Fruit fly (Drosophila melanogaster) whole organism, embryonic: ENCODE measurements around the gene Adgf-D.
A peak's percentile ranks its signal among the peaks of the same experiment; 100 is the strongest.

Source experiments
- Bteb2 ChIP-seq: fragments of 200-800 bp; sonication (Bioruptor generic); optimal IDR thresholded peaks from 2 replicates; lab custom pipeline; 2016; ENCODE audit warnings: missing biosample characterization, missing genetic modification characterization
- CG10209 ChIP-seq: fragments of 200-800 bp; sonication (Bioruptor generic); optimal IDR thresholded peaks from 3 replicates; lab custom pipeline; 2017; ENCODE audit warnings: missing biosample characterization, mild to moderate bottlenecking, missing genetic modification characterization, missing genetic modification reagents
- CG10565 ChIP-seq: fragments of 200-800 bp; sonication (Bioruptor generic); optimal IDR thresholded peaks from 3 replicates; lab custom pipeline; 2016; ENCODE audit warnings: missing biosample characterization, mild to moderate bottlenecking, missing genetic modification characterization
- CG11723 ChIP-seq: fragments of 200-800 bp; sonication (Bioruptor generic); optimal IDR thresholded peaks from 2 replicates; lab custom pipeline; 2017; ENCODE audit warnings: missing biosample characterization, mild to moderate bottlenecking, missing genetic modification characterization
- CG12299 ChIP-seq: fragments of 200-800 bp; sonication (Bioruptor generic); optimal IDR thresholded peaks from 2 replicates; lab custom pipeline; 2018; ENCODE audit warnings: missing biosample characterization, mild to moderate bottlenecking, missing genetic modification characterization
- CG16779 ChIP-seq: fragments of 200-800 bp; sonication (Bioruptor generic); IDR thresholded peaks from 2 replicates; pipeline ENCODE4 v1.3.6; 2022; ENCODE audit warnings: missing biosample characterization, missing genetic modification characterization
- CG17359 ChIP-seq: fragments of 200-800 bp; sonication (Bioruptor generic); optimal IDR thresholded peaks from 3 replicates; lab custom pipeline; 2018; ENCODE audit warnings: missing biosample characterization, mild to moderate bottlenecking, missing genetic modification characterization, moderate library complexity
- CG2116 ChIP-seq: fragments of 200-800 bp; sonication (Bioruptor generic); optimal IDR thresholded peaks from 3 replicates; lab custom pipeline; 2018; ENCODE audit warnings: missing biosample characterization, mild to moderate bottlenecking, missing genetic modification characterization
- CG2202 ChIP-seq: fragments of 200-800 bp; sonication (Bioruptor generic); optimal IDR thresholded peaks from 2 replicates; lab custom pipeline; 2018; ENCODE audit warnings: missing biosample characterization, mild to moderate bottlenecking, missing genetic modification characterization
- CG30020 ChIP-seq: fragments of 200-800 bp; optimal IDR thresholded peaks from 2 replicates; lab custom pipeline; 2019; ENCODE audit warnings: missing biosample characterization, mild to moderate bottlenecking, missing genetic modification characterization, moderate library complexity
- CG32767 ChIP-seq: fragments of 200-800 bp; sonication (Bioruptor generic); IDR thresholded peaks from 2 replicates; pipeline ENCODE4 v1.3.6; 2022; ENCODE audit warnings: missing biosample characterization, missing genetic modification characterization
- CG4820 ChIP-seq: fragments of 200-800 bp; sonication (Bioruptor generic); optimal IDR thresholded peaks from 3 replicates; lab custom pipeline; 2016; ENCODE audit warnings: missing biosample characterization, missing genetic modification characterization
- CG4854 ChIP-seq: fragments of 200-800 bp; sonication (Bioruptor generic); optimal IDR thresholded peaks from 2 replicates; lab custom pipeline; 2016; ENCODE audit warnings: missing biosample characterization, missing genetic modification characterization, inconsistent platforms
- CG6689 ChIP-seq: fragments of 200-800 bp; sonication (Bioruptor generic); IDR thresholded peaks from 2 replicates; pipeline ENCODE4 v1.3.6; 2022; ENCODE audit warnings: missing biosample characterization, missing genetic modification characterization
- CG8281 ChIP-seq: fragments of 200-800 bp; sonication (Bioruptor generic); optimal IDR thresholded peaks from 2 replicates; lab custom pipeline; 2018; ENCODE audit warnings: missing biosample characterization, mild to moderate bottlenecking, missing genetic modification characterization, moderate library complexity
- Camta ChIP-seq: fragments of 200-800 bp; sonication (Bioruptor generic); optimal IDR thresholded peaks from 2 replicates; lab custom pipeline; 2016; ENCODE audit warnings: missing biosample characterization, missing genetic modification characterization
- CkIIα-i1 ChIP-seq: fragments of 200-800 bp; sonication (Bioruptor generic); IDR thresholded peaks from 2 replicates; pipeline ENCODE4 v1.3.6; 2022; ENCODE audit warnings: missing biosample characterization, missing genetic modification characterization
- CoRest ChIP-seq: fragments of 200-800 bp; sonication (Bioruptor generic); optimal IDR thresholded peaks from 3 replicates; lab custom pipeline; 2018; ENCODE audit warnings: missing biosample characterization, mild to moderate bottlenecking, missing genetic modification characterization, moderate library complexity
- D19A ChIP-seq: fragments of 200-800 bp; optimal IDR thresholded peaks from 3 replicates; lab custom pipeline; 2019; ENCODE audit warnings: missing biosample characterization, mild to moderate bottlenecking, missing genetic modification characterization, moderate library complexity
- D19B ChIP-seq: fragments of 200-800 bp; sonication (Bioruptor generic); optimal IDR thresholded peaks from 2 replicates; lab custom pipeline; 2017; ENCODE audit warnings: missing biosample characterization, mild to moderate bottlenecking, missing genetic modification characterization
- Dek ChIP-seq: fragments of 200-800 bp; sonication (Bioruptor generic); optimal IDR thresholded peaks from 3 replicates; lab custom pipeline; 2019; ENCODE audit warnings: missing biosample characterization, mild to moderate bottlenecking, missing genetic modification characterization, moderate library complexity
- Doc2 ChIP-seq: fragments of 200-800 bp; sonication (Bioruptor generic); IDR thresholded peaks from 2 replicates; pipeline ENCODE4 v1.3.6; 2022; ENCODE audit warnings: missing biosample characterization, missing genetic modification characterization
- Fer2 ChIP-seq: fragments of 200-800 bp; sonication (Bioruptor generic); optimal IDR thresholded peaks from 2 replicates; lab custom pipeline; 2018; ENCODE audit warnings: missing biosample characterization, mild to moderate bottlenecking, missing genetic modification characterization, moderate library complexity
- GATAe ChIP-seq: fragments of 200-800 bp; sonication (Bioruptor generic); conservative IDR thresholded peaks from 2 replicates; pipeline ENCODE4 v1.3.6; 2022; ENCODE audit warnings: missing biosample characterization, missing genetic modification characterization
- HLH54F ChIP-seq: fragments of 200-800 bp; sonication (Bioruptor generic); optimal IDR thresholded peaks from 3 replicates; lab custom pipeline; 2016; ENCODE audit warnings: missing biosample characterization, missing genetic modification characterization
- Hand ChIP-seq: fragments of 200-800 bp; sonication (Bioruptor generic); optimal IDR thresholded peaks from 2 replicates; lab custom pipeline; 2017; ENCODE audit warnings: mild to moderate bottlenecking, missing biosample characterization, missing genetic modification reagents, missing genetic modification characterization
- Lpt ChIP-seq: fragments of >200 bp; optimal IDR thresholded peaks from 2 replicates; lab custom pipeline; 2018; ENCODE audit warnings: missing biosample characterization, missing genetic modification characterization
- Nf-YA ChIP-seq: fragments of 200-800 bp; sonication (Bioruptor generic); IDR thresholded peaks from 2 replicates; pipeline ENCODE4 v1.3.6; 2022; ENCODE audit warnings: missing biosample characterization, missing genetic modification characterization
- Opbp ChIP-seq: fragments of 200-800 bp; sonication (Bioruptor generic); IDR thresholded peaks from 3 replicates; pipeline ENCODE4 v1.3.6; 2022; ENCODE audit warnings: missing biosample characterization, missing genetic modification characterization; ENCODE audit not compliant: partially characterized antibody
- Scr ChIP-seq: fragments of 200-800 bp; sonication (Bioruptor generic); IDR thresholded peaks from 2 replicates; pipeline ENCODE4 v1.3.6; 2022; ENCODE audit warnings: missing biosample characterization, missing genetic modification characterization; ENCODE audit not compliant: partially characterized antibody
- Sin3A ChIP-seq: fragments of >200 bp; optimal IDR thresholded peaks from 2 replicates; lab custom pipeline; 2018
- Xbp1 ChIP-seq: fragments of 200-800 bp; sonication (Bioruptor generic); optimal IDR thresholded peaks from 3 replicates; lab custom pipeline; 2016; ENCODE audit warnings: missing biosample characterization, mild to moderate bottlenecking, missing genetic modification characterization
- ac ChIP-seq: fragments of 200-800 bp; sonication (Bioruptor generic); optimal IDR thresholded peaks from 3 replicates; lab custom pipeline; 2017; ENCODE audit warnings: missing biosample characterization, mild to moderate bottlenecking, missing genetic modification characterization
- bab2 ChIP-seq: fragments of 200-800 bp; sonication (Bioruptor generic); optimal IDR thresholded peaks from 2 replicates; lab custom pipeline; 2016; ENCODE audit warnings: missing biosample characterization, missing genetic modification characterization
- bsh ChIP-seq, 2 experiments: fragments of 200-800 bp; sonication (Bioruptor generic); optimal IDR thresholded peaks; 2 replicates each; lab custom pipeline; 2017 to 2018; ENCODE audit warnings: mild to moderate bottlenecking in 2 of 2, missing biosample characterization in 2 of 2, missing genetic modification characterization in 2 of 2, moderate library complexity in 1 of 2
- dm ChIP-seq: fragments of 200-800 bp; sonication (Bioruptor generic); optimal IDR thresholded peaks from 3 replicates; lab custom pipeline; 2016; ENCODE audit warnings: missing biosample characterization, missing genetic modification characterization
- grau ChIP-seq: fragments of 200-800 bp; optimal IDR thresholded peaks from 3 replicates; lab custom pipeline; 2019; ENCODE audit warnings: missing biosample characterization, mild to moderate bottlenecking, missing genetic modification characterization, moderate library complexity
- grn ChIP-seq: fragments of 200-800 bp; sonication (Bioruptor generic); optimal IDR thresholded peaks from 3 replicates; lab custom pipeline; 2017; ENCODE audit warnings: missing biosample characterization, missing genetic modification characterization
- klu ChIP-seq: fragments of 200-800 bp; sonication (Bioruptor generic); IDR thresholded peaks from 2 replicates; pipeline ENCODE4 v1.3.6; 2022; ENCODE audit warnings: missing biosample characterization, missing genetic modification characterization
- lbe ChIP-seq: fragments of 200-800 bp; sonication (Bioruptor generic); optimal IDR thresholded peaks from 2 replicates; lab custom pipeline; 2016; ENCODE audit warnings: missing biosample characterization, mild to moderate bottlenecking, missing genetic modification characterization
- lola ChIP-seq, 3 experiments: fragments of >200 bp in 2 of 3; fragments of 200-800 bp in 1 of 3; sonication (Bioruptor generic) in 1 of 3; optimal IDR thresholded peaks; 2 replicates each; lab custom pipeline; 2017 to 2019; ENCODE audit warnings: missing biosample characterization in 3 of 3, missing genetic modification characterization in 3 of 3, mild to moderate bottlenecking in 1 of 3, moderate library complexity in 1 of 3
- lov ChIP-seq, 2 experiments: fragments of 200-800 bp in 1 of 2; fragments of >200 bp in 1 of 2; sonication (Bioruptor generic) in 1 of 2; IDR thresholded peaks in 1 of 2; optimal IDR thresholded peaks in 1 of 2; 2 replicates in 1 of 2; 3 replicates in 1 of 2; pipeline versions ENCODE4 v1.3.6 to Lab custom; 2017 to 2022; ENCODE audit warnings: missing biosample characterization in 1 of 2, missing genetic modification characterization in 1 of 2
- mirr ChIP-seq: fragments of 200-800 bp; sonication (Bioruptor generic); optimal IDR thresholded peaks from 3 replicates; lab custom pipeline; 2018; ENCODE audit warnings: missing biosample characterization, mild to moderate bottlenecking, missing genetic modification characterization
- mld ChIP-seq: fragments of 200-800 bp; sonication (Bioruptor generic); IDR thresholded peaks from 3 replicates; pipeline ENCODE4 v1.3.6; 2022; ENCODE audit warnings: missing biosample characterization, missing genetic modification characterization; ENCODE audit not compliant: partially characterized antibody
- pum ChIP-seq: fragments of 200-800 bp; sonication (Bioruptor generic); optimal IDR thresholded peaks from 2 replicates; lab custom pipeline; 2016; ENCODE audit warnings: missing biosample characterization, missing genetic modification characterization
- row ChIP-seq: fragments of 200-800 bp; sonication (Bioruptor generic); IDR thresholded peaks from 3 replicates; pipeline ENCODE4 v1.3.6; 2022; ENCODE audit warnings: missing biosample characterization, missing genetic modification characterization
- tgo ChIP-seq: fragments of 200-800 bp; sonication (Bioruptor generic); IDR thresholded peaks from 3 replicates; pipeline ENCODE4 v1.3.6; 2022; ENCODE audit warnings: missing biosample characterization, missing genetic modification characterization
- wor ChIP-seq: fragments of 200-800 bp; sonication (Bioruptor generic); IDR thresholded peaks from 2 replicates; pipeline ENCODE4 v1.3.6; 2022; ENCODE audit warnings: missing biosample characterization, missing genetic modification characterization

The Adgf-D gene

dm6 chr3R:13660924-13661659 is 44.1 kb downstream of the Adgf-D start, which contains the start of gene B52 (continued):
- TF ChIP-seq grau (tag; lab: Kevin White, UChicago) (peak; percentile 41), CG8281 (peak; percentile 11), CG32767 (peak; percentile 94), pum (no peak), CG10209 (GFP tag; lab: Kevin White, UChicago) (peak; percentile 65), mld (GFP tag; lab: Robert Waterston, UW) (0 out of 3 replicates have a peak, but pooled peaks have one; percentile 24), CG4820 (GFP tag; lab: Kevin White, UChicago) (no peak), lola (GFP tag; optimal IDR thresholded peaks at IDR 0.05; lab: Kevin White, UChicago) (peak in 1 of 3 experiments; percentile 38), D19B (GFP tag; lab: Kevin White, UChicago) (peak; percentile 65), bsh (GFP tag; optimal IDR thresholded peaks at IDR 0.05; lab: Kevin White, UChicago) (peak; percentile 22 to 58), ac (GFP tag; lab: Kevin White, UChicago) (peak; percentile 28), Lpt (GFP tag; lab: Kevin White, UChicago) (no peak), dm (GFP tag; lab: Kevin White, UChicago) (peak; percentile 80), CG6689 (GFP tag; lab: Robert Waterston, UW) (peak; percentile 43), CG2202 (tag; lab: Kevin White, UChicago) (peak; percentile 39), CkIIα-i1 (GFP tag; lab: Robert Waterston, UW) (no peak), Fer2 (tag; lab: Kevin White, UChicago) (peak; percentile 17), Nf-YA (GFP tag; lab: Robert Waterston, UW) (0 out of 2 replicates have a peak, but pooled peaks have one; percentile 35), Opbp (GFP tag; lab: Robert Waterston, UW) (peak; percentile 54), Dek (tag; lab: Kevin White, UChicago) (no peak), CG16779 (GFP tag; lab: Robert Waterston, UW) (peak; percentile 61), CoRest (tag; lab: Kevin White, UChicago) (peak; percentile 50), CG12299 (tag; lab: Kevin White, UChicago) (peak; percentile 52), CG4854 (GFP tag; lab: Kevin White, UChicago) (no peak), GATAe (no peak), lov (optimal IDR thresholded peaks at IDR 0.05; lab: Kevin White, UChicago) (no peak), lov (GFP tag; IDR thresholded peaks at IDR 0.05; lab: Robert Waterston, UW) (peak; percentile 69; the same call in 1 of the 3 replicates), Hand (GFP tag; lab: Kevin White, UChicago) (peak; percentile 61), CG17359 (tag; lab: Kevin White, UChicago) (peak; percentile 53), mirr (peak; percentile 88), HLH54F (GFP tag; lab: Kevin White, UChicago) (peak; percentile 44), Bteb2 (GFP tag; lab: Kevin White, UChicago) (peak; percentile 42), CG11723 (GFP tag; lab: Kevin White, UChicago) (peak; percentile 47), grn (no peak), Camta (GFP tag; lab: Kevin White, UChicago) (peak; percentile 37), lbe (GFP tag; lab: Kevin White, UChicago) (peak; percentile 49), CG10565 (no peak), CG2116 (peak; percentile 52), klu (GFP tag; lab: Robert Waterston, UW) (0 out of 2 replicates have a peak, but pooled peaks have one; percentile 20), Xbp1 (GFP tag; lab: Kevin White, UChicago) (peak; percentile 35), wor (GFP tag; lab: Robert Waterston, UW) (no peak), tgo (GFP tag; lab: Robert Waterston, UW) (peak; percentile 23; the same call in 1 of the 3 replicates), Doc2 (GFP tag; lab: Robert Waterston, UW) (no peak), bab2 (GFP tag; lab: Kevin White, UChicago) (no peak), row (peak; percentile 78), CG30020 (peak; percentile 89), Sin3A (peak; percentile 47), D19A (tag; lab: Kevin White, UChicago) (peak; percentile 16), Scr (GFP tag; lab: Robert Waterston, UW) (peak; percentile 55)
